Fruit fly (Drosophila melanogaster) whole organism, prepupa: Measurements from ENCODE around the gene Arp6.
A peak's percentile ranks its signal among the peaks of the same experiment; 100 is the strongest.

Experiments
- CG10631 ChIP-seq: fragments of 200-800 bp; sonication (Bioruptor generic); optimal IDR thresholded peaks from 2 replicates; lab custom pipeline; 2016; ENCODE audit warnings: missing biosample characterization, missing genetic modification characterization
- CG11294 ChIP-seq: fragments of 200-800 bp; sonication (Bioruptor generic); IDR thresholded peaks from 2 replicates; pipeline ENCODE4 v1.3.6; 2022; ENCODE audit warnings: missing biosample characterization, missing genetic modification characterization
- CG11762 ChIP-seq: fragments of 200-800 bp; sonication (Bioruptor generic); optimal IDR thresholded peaks from 3 replicates; lab custom pipeline; 2016; ENCODE audit warnings: missing biosample characterization, missing genetic modification characterization; ENCODE audit not compliant: insufficient read depth
- CG11902 ChIP-seq: fragments of 200-800 bp; sonication (Bioruptor generic); optimal IDR thresholded peaks from 3 replicates; lab custom pipeline; 2016; ENCODE audit warnings: missing biosample characterization, missing genetic modification characterization
- CG15336 ChIP-seq: fragments of 200-800 bp; sonication (Bioruptor generic); IDR thresholded peaks from 2 replicates; pipeline ENCODE4 v1.3.6; 2022; ENCODE audit warnings: missing biosample characterization, missing genetic modification characterization
- CG1621 ChIP-seq: fragments of 200-800 bp; sonication (Bioruptor generic); optimal IDR thresholded peaks from 3 replicates; lab custom pipeline; 2018; ENCODE audit warnings: missing biosample characterization, mild to moderate bottlenecking, missing genetic modification characterization
- CG16779 ChIP-seq: fragments of 200-800 bp; sonication (Bioruptor generic); optimal IDR thresholded peaks from 3 replicates; lab custom pipeline; 2017; ENCODE audit warnings: missing biosample characterization, mild to moderate bottlenecking, missing genetic modification characterization
- CG3032 ChIP-seq: fragments of 200-800 bp; optimal IDR thresholded peaks from 2 replicates; lab custom pipeline; 2019; ENCODE audit warnings: missing biosample characterization, mild to moderate bottlenecking, missing genetic modification characterization, moderate library complexity
- CG31627 ChIP-seq: fragments of 200-800 bp; sonication (Bioruptor generic); optimal IDR thresholded peaks from 3 replicates; lab custom pipeline; 2016; ENCODE audit warnings: missing biosample characterization, missing genetic modification characterization
- CG32006 ChIP-seq: fragments of 200-800 bp; sonication (Bioruptor generic); optimal IDR thresholded peaks from 3 replicates; lab custom pipeline; 2017; ENCODE audit warnings: missing biosample characterization, mild to moderate bottlenecking, missing genetic modification characterization
- CG34406 ChIP-seq: fragments of 200-800 bp; sonication (Bioruptor generic); optimal IDR thresholded peaks from 3 replicates; lab custom pipeline; 2016; ENCODE audit warnings: missing biosample characterization, missing genetic modification characterization
- CG3919 ChIP-seq: fragments of 200-800 bp; sonication (Bioruptor generic); optimal IDR thresholded peaks from 3 replicates; lab custom pipeline; 2016; ENCODE audit warnings: missing biosample characterization, missing genetic modification characterization
- CG6163 ChIP-seq: fragments of 200-800 bp; sonication (Bioruptor generic); IDR thresholded peaks from 3 replicates; pipeline ENCODE4 v1.3.6; 2022; ENCODE audit warnings: missing biosample characterization, missing genetic modification characterization
- CG6792 ChIP-seq: fragments of 200-800 bp; sonication (Bioruptor generic); optimal IDR thresholded peaks from 3 replicates; lab custom pipeline; 2016; ENCODE audit warnings: missing biosample characterization, missing genetic modification characterization
- CG6808 ChIP-seq: fragments of 200-800 bp; sonication (Bioruptor generic); optimal IDR thresholded peaks from 3 replicates; lab custom pipeline; 2017; ENCODE audit warnings: missing biosample characterization, missing genetic modification characterization, mild to moderate bottlenecking, moderate library complexity, missing genetic modification reagents
- CG6854 ChIP-seq: fragments of 200-800 bp; sonication (Bioruptor generic); optimal IDR thresholded peaks from 2 replicates; lab custom pipeline; 2017; ENCODE audit warnings: missing biosample characterization, mild to moderate bottlenecking, missing genetic modification characterization
- CG8319 ChIP-seq: fragments of 200-800 bp; sonication (Bioruptor generic); optimal IDR thresholded peaks from 3 replicates; lab custom pipeline; 2016; ENCODE audit warnings: missing biosample characterization, missing genetic modification characterization
- CG8632 ChIP-seq: fragments of 200-800 bp; sonication (Bioruptor generic); optimal IDR thresholded peaks from 3 replicates; lab custom pipeline; 2016; ENCODE audit warnings: missing biosample characterization, missing genetic modification characterization
- Eip75B ChIP-seq: fragments of 200-800 bp; sonication (Bioruptor generic); optimal IDR thresholded peaks from 3 replicates; lab custom pipeline; 2016; ENCODE audit warnings: missing biosample characterization, missing genetic modification characterization
- Eip78C ChIP-seq: fragments of 200-800 bp; sonication (Bioruptor generic); peaks from one replicate; lab custom pipeline; 2016; ENCODE audit warnings: missing biosample characterization, missing genetic modification characterization
- Ets21C ChIP-seq: fragments of 200-800 bp; sonication (Bioruptor generic); optimal IDR thresholded peaks from 3 replicates; lab custom pipeline; 2016; ENCODE audit warnings: missing biosample characterization, missing genetic modification characterization
- Gug ChIP-seq: fragments of 200-800 bp; sonication (Bioruptor generic); IDR thresholded peaks from 2 replicates; pipeline ENCODE4 v1.3.6; 2022; ENCODE audit warnings: missing biosample characterization, missing genetic modification characterization
- Hr38 ChIP-seq: sonication (Bioruptor generic); optimal IDR thresholded peaks from 2 replicates; lab custom pipeline; 2016; ENCODE audit warnings: missing biosample characterization, missing genetic modification characterization
- Hr39 ChIP-seq: fragments of 200-800 bp; sonication (Bioruptor generic); optimal IDR thresholded peaks from 2 replicates; lab custom pipeline; 2016; ENCODE audit warnings: missing biosample characterization, missing genetic modification characterization
- Met ChIP-seq: fragments of 200-800 bp; sonication (Bioruptor generic); optimal IDR thresholded peaks from 3 replicates; lab custom pipeline; 2016; ENCODE audit warnings: missing biosample characterization, missing genetic modification characterization
- OdsH ChIP-seq: fragments of 200-800 bp; sonication (Bioruptor generic); optimal IDR thresholded peaks from 3 replicates; lab custom pipeline; 2016; ENCODE audit warnings: missing biosample characterization, missing genetic modification characterization
- Sox14 ChIP-seq: fragments of 200-800 bp; sonication (Bioruptor generic); optimal IDR thresholded peaks from 3 replicates; lab custom pipeline; 2016; ENCODE audit warnings: missing biosample characterization, missing genetic modification characterization
- Sox15 ChIP-seq: fragments of 200-800 bp; sonication (Bioruptor generic); optimal IDR thresholded peaks from 3 replicates; lab custom pipeline; 2016; ENCODE audit warnings: missing biosample characterization, missing genetic modification characterization
- achi ChIP-seq: fragments of 200-800 bp; sonication (Bioruptor generic); optimal IDR thresholded peaks from 3 replicates; lab custom pipeline; 2016; ENCODE audit warnings: missing biosample characterization, missing genetic modification characterization
- cyc ChIP-seq: fragments of 200-800 bp; sonication (Bioruptor generic); optimal IDR thresholded peaks from 3 replicates; lab custom pipeline; 2016; ENCODE audit warnings: missing biosample characterization, missing genetic modification characterization
- eg ChIP-seq: fragments of 200-800 bp; sonication (Bioruptor generic); IDR thresholded peaks from 3 replicates; pipeline ENCODE4 v1.3.6; 2022; ENCODE audit warnings: missing biosample characterization, missing genetic modification characterization
- esn ChIP-seq: fragments of 200-800 bp; sonication (Bioruptor generic); optimal IDR thresholded peaks from 2 replicates; lab custom pipeline; 2016; ENCODE audit warnings: missing biosample characterization, mild to moderate bottlenecking, missing genetic modification characterization, moderate library complexity
- fd59A ChIP-seq: fragments of 200-800 bp; sonication (Bioruptor generic); optimal IDR thresholded peaks from 2 replicates; lab custom pipeline; 2017; ENCODE audit warnings: missing biosample characterization, mild to moderate bottlenecking, missing genetic modification characterization, missing genetic modification reagents
- fkh ChIP-seq: fragments of 200-800 bp; sonication (Bioruptor generic); optimal IDR thresholded peaks from 3 replicates; lab custom pipeline; 2017; ENCODE audit warnings: missing biosample characterization, mild to moderate bottlenecking, missing genetic modification characterization, moderate library complexity
- lz ChIP-seq: fragments of 200-800 bp; sonication (Bioruptor generic); optimal IDR thresholded peaks from 3 replicates; lab custom pipeline; 2016; ENCODE audit warnings: missing biosample characterization, missing genetic modification characterization
- pdm3 ChIP-seq: fragments of 200-800 bp; sonication (Bioruptor generic); optimal IDR thresholded peaks from 3 replicates; lab custom pipeline; 2016; ENCODE audit warnings: missing biosample characterization, missing genetic modification characterization
- ss ChIP-seq, 2 experiments: fragments of 200-800 bp; sonication (Bioruptor generic); optimal IDR thresholded peaks; 2 replicates in 1 of 2; 3 replicates in 1 of 2; lab custom pipeline; 2017 to 2018; ENCODE audit warnings: mild to moderate bottlenecking in 2 of 2, missing biosample characterization in 2 of 2, missing genetic modification characterization in 2 of 2, moderate library complexity in 1 of 2
- svp ChIP-seq: fragments of 200-800 bp; sonication (Bioruptor generic); peaks from one replicate; lab custom pipeline; 2016; ENCODE audit warnings: missing biosample characterization, missing genetic modification characterization
- topi ChIP-seq: fragments of 200-800 bp; sonication (Bioruptor generic); optimal IDR thresholded peaks from 3 replicates; lab custom pipeline; 2016; ENCODE audit warnings: missing biosample characterization, missing genetic modification characterization
- vri ChIP-seq: fragments of 200-800 bp; sonication (Bioruptor generic); optimal IDR thresholded peaks from 3 replicates; lab custom pipeline; 2016; ENCODE audit warnings: missing biosample characterization, mild to moderate bottlenecking, missing genetic modification characterization

Gene Arp6

DNA sequence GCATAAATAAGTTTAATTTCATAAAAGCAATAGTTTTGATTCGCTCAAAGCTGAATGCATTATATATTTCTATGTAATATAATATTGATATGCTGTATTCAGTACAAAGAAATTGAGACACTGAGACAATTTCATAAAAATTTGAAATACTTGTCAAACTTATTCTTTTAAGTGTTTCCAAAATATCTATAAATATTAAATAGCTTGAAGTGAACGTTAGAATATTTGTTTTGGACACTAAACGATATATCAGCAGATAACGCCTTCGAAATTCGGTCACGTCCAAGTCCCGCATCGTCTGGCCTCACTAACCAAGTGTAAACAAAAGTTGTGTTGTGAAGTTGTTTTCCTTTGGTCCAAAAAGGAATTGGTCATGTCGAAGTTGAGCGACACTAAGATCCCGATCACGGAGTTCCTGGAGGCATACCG lies 26.2 kb downstream of the Arp6 start:
- TF ChIP-seq Hr38 (GFP tag; lab: Kevin White, UChicago) (no peak), lz (GFP tag; lab: Kevin White, UChicago) (no peak), pdm3 (GFP tag; lab: Kevin White, UChicago) (no peak), Sox15 (GFP tag; lab: Kevin White, UChicago) (no peak), achi (GFP tag; lab: Kevin White, UChicago) (no peak), svp (GFP tag; lab: Kevin White, UChicago) (peak; percentile 48), ss (GFP tag; optimal IDR thresholded peaks at IDR 0.05; lab: Kevin White, UChicago) (no peak), fd59A (GFP tag; lab: Kevin White, UChicago) (no peak), CG16779 (tag; lab: Kevin White, UChicago) (no peak), OdsH (GFP tag; lab: Kevin White, UChicago) (no peak), topi (no peak), fkh (GFP tag; lab: Kevin White, UChicago) (peak; percentile 74), Eip78C (GFP tag; lab: Kevin White, UChicago) (peak; percentile 43), CG31627 (GFP tag; lab: Kevin White, UChicago) (no peak), Met (no peak)

DNA sequence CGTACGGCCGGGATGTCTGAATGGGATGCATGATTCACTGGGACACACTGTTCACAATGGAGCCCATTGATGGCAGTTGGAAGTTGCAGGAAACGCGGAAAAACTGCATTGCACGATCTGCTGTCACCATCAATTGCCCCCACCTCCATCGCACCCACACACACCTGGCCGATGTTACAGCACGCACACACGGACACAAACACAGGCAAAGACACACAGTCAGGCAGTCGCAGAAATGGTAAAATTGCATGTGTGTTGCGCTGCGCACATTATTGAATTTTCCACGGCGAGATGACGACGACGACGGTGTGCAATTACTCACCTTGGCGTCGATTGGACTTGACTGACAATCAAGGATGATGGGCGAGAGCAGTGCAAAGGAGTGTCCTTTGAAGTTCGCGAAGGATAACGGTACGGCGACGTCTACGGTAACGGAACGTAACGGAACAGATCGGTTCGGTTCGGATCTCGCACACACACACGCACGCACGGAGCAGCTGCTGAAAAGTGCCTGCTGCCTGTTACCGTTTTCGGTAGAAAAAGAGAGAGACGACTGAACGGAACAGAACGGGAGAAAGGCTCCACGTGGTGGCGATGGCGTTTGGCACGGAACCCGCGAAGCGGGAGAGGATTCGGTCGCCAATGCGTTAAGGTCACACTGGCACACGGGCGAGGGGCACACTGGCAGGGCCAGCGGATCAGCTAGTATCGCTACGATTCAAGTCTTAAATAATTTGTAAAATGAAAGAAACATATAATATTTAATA lies 26.8 kb downstream of the Arp6 start, which contains the start of the genes CG9281 and CG15601:
Gene CG9281 (minus strand): TSS at position 556 of the 767 bp plus-strand sequence.
Gene CG15601 (plus strand): TSS at position 664 of the 767 bp plus-strand sequence.
- TF ChIP-seq CG10631 (GFP tag; lab: Kevin White, UChicago) (no peak), Eip78C (GFP tag; lab: Kevin White, UChicago) (peak; percentile 54), CG1621 (tag; lab: Kevin White, UChicago) (peak; percentile 13), CG32006 (GFP tag; lab: Kevin White, UChicago) (no peak), eg (GFP tag; lab: Robert Waterston, UW) (peak; percentile 44; the same call in 2 of the 3 replicates), svp (GFP tag; lab: Kevin White, UChicago) (peak; percentile 52), esn (GFP tag; lab: Kevin White, UChicago) (no peak), CG6854 (GFP tag; lab: Kevin White, UChicago) (peak; percentile 55), CG31627 (GFP tag; lab: Kevin White, UChicago) (no peak), ss (GFP tag; optimal IDR thresholded peaks at IDR 0.05; lab: Kevin White, UChicago) (peak; percentile 24 to 60), vri (GFP tag; lab: Kevin White, UChicago) (peak; percentile 63), Gug (no peak)

DNA sequence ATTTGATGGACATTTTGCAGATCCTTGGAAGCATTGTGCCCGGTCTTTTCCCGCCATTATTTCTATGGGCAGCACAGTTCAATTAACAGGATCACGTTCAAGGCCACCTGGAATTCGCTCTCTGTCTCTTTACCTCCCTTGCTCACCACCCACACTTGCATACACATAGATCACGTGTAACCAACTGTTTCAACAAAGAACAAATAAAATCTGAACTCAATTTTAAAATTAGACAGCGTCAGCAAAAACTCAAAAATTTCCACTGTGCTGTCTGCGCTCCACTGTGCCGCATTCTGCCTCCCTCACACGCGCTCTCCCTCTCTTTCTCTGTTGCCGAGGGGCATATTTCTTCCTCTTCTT lies 27.3 kb downstream of the Arp6 start:
- TF ChIP-seq CG11294 (no peak), achi (GFP tag; lab: Kevin White, UChicago) (peak; percentile 37), CG11762 (no peak), CG1621 (tag; lab: Kevin White, UChicago) (peak; percentile 28), cyc (GFP tag; lab: Kevin White, UChicago) (no peak), Ets21C (GFP tag; lab: Kevin White, UChicago) (no peak), pdm3 (GFP tag; lab: Kevin White, UChicago) (no peak), CG6808 (GFP tag; lab: Kevin White, UChicago) (peak; percentile 98), svp (GFP tag; lab: Kevin White, UChicago) (peak; percentile 72), topi (no peak), CG6163 (GFP tag; lab: Robert Waterston, UW) (0 out of 3 replicates have a peak, but pooled peaks have one; percentile 30), CG10631 (GFP tag; lab: Kevin White, UChicago) (no peak), Sox14 (peak; percentile 33), fkh (GFP tag; lab: Kevin White, UChicago) (no peak), CG8319 (peak; percentile 14), esn (GFP tag; lab: Kevin White, UChicago) (peak; percentile 23), CG8632 (no peak), Hr39 (GFP tag; lab: Kevin White, UChicago) (peak; percentile 44), CG3919 (GFP tag; lab: Kevin White, UChicago) (peak; percentile 35), Eip75B (GFP tag; lab: Kevin White, UChicago) (peak; percentile 36), CG3032 (tag; lab: Kevin White, UChicago) (peak; percentile 9), CG34406 (GFP tag; lab: Kevin White, UChicago) (no peak), CG11902 (GFP tag; lab: Kevin White, UChicago) (peak; percentile 3), Eip78C (GFP tag; lab: Kevin White, UChicago) (peak; percentile 53), CG6792 (GFP tag; lab: Kevin White, UChicago) (peak; percentile 37), lz (GFP tag; lab: Kevin White, UChicago) (peak; percentile 6), Sox15 (GFP tag; lab: Kevin White, UChicago) (no peak), Met (no peak), CG15336 (peak; percentile 38; the same call in 1 of the 2 replicates)
